Worm (Caenorhabditis elegans) whole organism, L4 larva: ENCODE results near the gene C10E2.1.

Experiments
- F37D6.2 ChIP-seq: sonication (generic microtip); optimal IDR thresholded peaks from 2 replicates; lab custom pipeline; 2016; ENCODE audit warnings: mild to moderate bottlenecking, missing genetic modification characterization, missing compliant biosample characterization
- R02D3.7 ChIP-seq: fragments of 150-350 bp; sonication (generic microtip); optimal IDR thresholded peaks from 3 replicates; lab custom pipeline; 2014; ENCODE audit warnings: missing biosample characterization, missing genetic modification characterization
- T20F7.1 ChIP-seq: fragments of 200-800 bp; sonication (Bioruptor generic); optimal IDR thresholded peaks from 2 replicates; lab custom pipeline; 2018; ENCODE audit warnings: mild to moderate bottlenecking, missing genetic modification characterization, missing compliant biosample characterization
- Y75B8A.6 ChIP-seq: fragments of 200-800 bp; sonication (Bioruptor generic); IDR thresholded peaks from 2 replicates; pipeline ENCODE4 v1.3.6; 2022; ENCODE audit warnings: missing genetic modification reagents, missing genetic modification characterization, missing compliant biosample characterization
- ZK337.2 ChIP-seq: fragments of 200-800 bp; sonication (Bioruptor generic); IDR thresholded peaks from 2 replicates; pipeline ENCODE4 v1.3.6; 2022; ENCODE audit warnings: missing genetic modification reagents, missing genetic modification characterization, missing compliant biosample characterization
- ZK546.5 ChIP-seq, 2 experiments: sonication (generic microtip); optimal IDR thresholded peaks; 2 replicates each; lab custom pipeline; 2017; ENCODE audit warnings: missing biosample characterization in 2 of 2, missing genetic modification characterization in 2 of 2
- attf-4 ChIP-seq: sonication (generic microtip); optimal IDR thresholded peaks from 3 replicates; lab custom pipeline; 2017; ENCODE audit warnings: missing biosample characterization, missing genetic modification characterization
- ceh-20 ChIP-seq: fragments of 200-800 bp; sonication (Bioruptor generic); IDR thresholded peaks from 2 replicates; pipeline ENCODE4 v1.3.6; 2022; ENCODE audit warnings: missing genetic modification reagents, missing genetic modification characterization, missing compliant biosample characterization
- ceh-28 ChIP-seq: fragments of 150-350 bp; optimal IDR thresholded peaks from 2 replicates; lab custom pipeline; 2014; ENCODE audit warnings: missing biosample characterization, missing genetic modification reagents, missing genetic modification characterization
- ceh-82 ChIP-seq: sonication (generic microtip); optimal IDR thresholded peaks from 2 replicates; lab custom pipeline; 2017; ENCODE audit warnings: missing biosample characterization, missing genetic modification characterization
- cey-2 ChIP-seq: sonication (generic microtip); optimal IDR thresholded peaks from 3 replicates; lab custom pipeline; 2017; ENCODE audit warnings: missing genetic modification characterization, mild to moderate bottlenecking, missing compliant biosample characterization, antibody characterized with exemption, borderline replicate concordance; ENCODE audit not compliant: insufficient read depth
- daf-16 ChIP-seq, 3 experiments: sonication (generic microtip); optimal IDR thresholded peaks; 2 replicates each; lab custom pipeline; 2016 to 2017; ENCODE audit warnings: missing genetic modification characterization in 3 of 3, missing genetic modification reagents in 3 of 3, mild to moderate bottlenecking in 2 of 3, missing compliant biosample characterization in 2 of 3, missing biosample characterization in 1 of 3, moderate library complexity in 1 of 3
- daf-8 ChIP-seq: fragments of 200-800 bp; sonication (Bioruptor generic); IDR thresholded peaks from 2 replicates; pipeline ENCODE4 v1.3.6; 2022; ENCODE audit warnings: missing genetic modification characterization, missing compliant biosample characterization
- dmd-6 ChIP-seq: fragments of 200-800 bp; sonication (Bioruptor generic); IDR thresholded peaks from 2 replicates; pipeline ENCODE4 v1.3.6; 2022; ENCODE audit warnings: missing genetic modification reagents, missing genetic modification characterization, missing compliant biosample characterization
- dmd-8 ChIP-seq: fragments of 200-800 bp; sonication (Bioruptor generic); IDR thresholded peaks from 2 replicates; pipeline ENCODE4 v1.3.6; 2022; ENCODE audit warnings: missing genetic modification characterization, missing compliant biosample characterization
- dve-1 ChIP-seq: sonication (generic microtip); optimal IDR thresholded peaks from 2 replicates; lab custom pipeline; 2017; ENCODE audit warnings: antibody characterized with exemption, mild to moderate bottlenecking, missing genetic modification characterization, missing compliant biosample characterization; ENCODE audit not compliant: insufficient read depth
- egl-27 ChIP-seq: sonication (generic microtip); optimal IDR thresholded peaks from 3 replicates; lab custom pipeline; 2017; ENCODE audit warnings: missing biosample characterization, missing genetic modification reagents, missing genetic modification characterization
- gei-8 ChIP-seq: fragments of 200-800 bp; sonication (Bioruptor generic); optimal IDR thresholded peaks from 2 replicates; lab custom pipeline; 2018; ENCODE audit warnings: mild to moderate bottlenecking, missing genetic modification characterization, missing compliant biosample characterization
- hlh-11 ChIP-seq: fragments of 200-800 bp; sonication (Bioruptor generic); optimal IDR thresholded peaks from 2 replicates; lab custom pipeline; 2018; ENCODE audit warnings: mild to moderate bottlenecking, missing genetic modification characterization, missing compliant biosample characterization
- hlh-30 ChIP-seq: sonication (generic microtip); optimal IDR thresholded peaks from 2 replicates; lab custom pipeline; 2017; ENCODE audit warnings: antibody characterized with exemption, mild to moderate bottlenecking, missing genetic modification characterization, missing compliant biosample characterization; ENCODE audit not compliant: insufficient read depth
- hmg-1.1 ChIP-seq: fragments of 200-800 bp; sonication (Bioruptor generic); IDR thresholded peaks from 2 replicates; pipeline ENCODE4 v1.3.6; 2022; ENCODE audit warnings: missing genetic modification reagents, missing genetic modification characterization, missing compliant biosample characterization
- lin-1 ChIP-seq: fragments of 200-800 bp; sonication (Bioruptor generic); IDR thresholded peaks from 2 replicates; pipeline ENCODE4 v1.3.6; 2022; ENCODE audit warnings: missing genetic modification reagents, missing genetic modification characterization, missing compliant biosample characterization
- lin-13 ChIP-seq: fragments of 150-350 bp; optimal IDR thresholded peaks from 2 replicates; lab custom pipeline; 2014; ENCODE audit warnings: missing biosample characterization, missing genetic modification reagents, missing genetic modification characterization
- lin-15B ChIP-seq: fragments of 150-350 bp; sonication (generic microtip); optimal IDR thresholded peaks from 3 replicates; lab custom pipeline; 2014; ENCODE audit warnings: missing biosample characterization, missing genetic modification characterization
- lin-29 ChIP-seq: fragments of 200-800 bp; sonication (Bioruptor generic); IDR thresholded peaks from 2 replicates; pipeline ENCODE4 v1.3.6; 2022; ENCODE audit warnings: missing genetic modification reagents, missing genetic modification characterization, missing compliant biosample characterization
- lin-38 ChIP-seq: fragments of 200-800 bp; sonication (Bioruptor generic); IDR thresholded peaks from 2 replicates; pipeline ENCODE4 v1.3.6; 2022; ENCODE audit warnings: missing genetic modification reagents, missing genetic modification characterization, missing compliant biosample characterization
- lin-39 ChIP-seq: fragments of 150-350 bp; optimal IDR thresholded peaks from 2 replicates; lab custom pipeline; 2014; ENCODE audit warnings: missing biosample characterization, missing genetic modification reagents, missing genetic modification characterization
- lir-3 ChIP-seq: sonication (generic microtip); optimal IDR thresholded peaks from 2 replicates; lab custom pipeline; 2016; ENCODE audit warnings: mild to moderate bottlenecking, missing genetic modification characterization, missing compliant biosample characterization
- madf-5 ChIP-seq, 2 experiments: fragments of 200-800 bp; sonication (Bioruptor generic); IDR thresholded peaks; 2 replicates each; pipeline ENCODE4 v1.3.6; 2022; ENCODE audit warnings: missing compliant biosample characterization in 2 of 2, missing genetic modification characterization in 2 of 2
- mdl-1 ChIP-seq, 2 experiments: fragments of 150-350 bp in 1 of 2; sonication (generic microtip) in 1 of 2; optimal IDR thresholded peaks; 2 replicates each; lab custom pipeline; 2014 to 2017; ENCODE audit warnings: missing biosample characterization in 2 of 2, missing genetic modification characterization in 2 of 2
- mes-2 ChIP-seq: sonication (generic microtip); optimal IDR thresholded peaks from 2 replicates; lab custom pipeline; 2016; ENCODE audit warnings: missing genotype, mild to moderate bottlenecking, missing genetic modification characterization, missing compliant biosample characterization; ENCODE audit not compliant: poor library complexity, severe bottlenecking
- mxl-3 ChIP-seq: fragments of 200-800 bp; sonication (Bioruptor generic); optimal IDR thresholded peaks from 2 replicates; lab custom pipeline; 2018; ENCODE audit warnings: mild to moderate bottlenecking, missing genetic modification characterization, missing compliant biosample characterization
- nhr-111 ChIP-seq: fragments of 200-800 bp; sonication (Bioruptor generic); optimal IDR thresholded peaks from 2 replicates; lab custom pipeline; 2018; ENCODE audit warnings: mild to moderate bottlenecking, missing genetic modification characterization, missing compliant biosample characterization
- nhr-42 ChIP-seq: fragments of 200-800 bp; sonication (Bioruptor generic); IDR thresholded peaks from 2 replicates; pipeline ENCODE4 v1.3.6; 2022; ENCODE audit warnings: missing genetic modification characterization, missing compliant biosample characterization
- nhr-48 ChIP-seq: sonication (generic microtip); optimal IDR thresholded peaks from 2 replicates; lab custom pipeline; 2016; ENCODE audit warnings: mild to moderate bottlenecking, missing genetic modification characterization, missing compliant biosample characterization
- nhr-76 ChIP-seq: fragments of 150-350 bp; optimal IDR thresholded peaks from 2 replicates; lab custom pipeline; 2014; ENCODE audit warnings: missing biosample characterization, missing genetic modification characterization
- rbr-2 ChIP-seq: sonication (generic microtip); optimal IDR thresholded peaks from 2 replicates; lab custom pipeline; 2016; ENCODE audit warnings: missing genotype, missing genetic modification characterization, missing compliant biosample characterization
- set-16 ChIP-seq: fragments of 200-800 bp; sonication (Bioruptor generic); IDR thresholded peaks from 2 replicates; pipeline ENCODE4 v1.3.6; 2022; ENCODE audit warnings: missing genetic modification reagents, missing genetic modification characterization, missing compliant biosample characterization
- skn-1 ChIP-seq: fragments of 150-350 bp; optimal IDR thresholded peaks from 2 replicates; lab custom pipeline; 2014; ENCODE audit warnings: missing biosample characterization, missing genetic modification characterization
- snpc-1.2 ChIP-seq: fragments of 200-800 bp; sonication (Bioruptor generic); IDR thresholded peaks from 2 replicates; pipeline ENCODE4 v1.3.6; 2022; ENCODE audit warnings: missing genetic modification reagents, missing genetic modification characterization, missing compliant biosample characterization
- snpc-4 ChIP-seq: fragments of 150-350 bp; optimal IDR thresholded peaks from 2 replicates; lab custom pipeline; 2014; ENCODE audit warnings: missing biosample characterization, missing genetic modification characterization
- spr-3 ChIP-seq: fragments of 200-800 bp; sonication (Bioruptor generic); optimal IDR thresholded peaks from 2 replicates; lab custom pipeline; 2018; ENCODE audit warnings: mild to moderate bottlenecking, missing genetic modification characterization, missing compliant biosample characterization
- tra-1 ChIP-seq: fragments of 200-800 bp; sonication (Bioruptor generic); IDR thresholded peaks from 2 replicates; pipeline ENCODE4 v1.3.6; 2022; ENCODE audit warnings: missing genetic modification reagents, missing genetic modification characterization, missing compliant biosample characterization
- unc-39 ChIP-seq: sonication (generic microtip); optimal IDR thresholded peaks from 2 replicates; lab custom pipeline; 2017; ENCODE audit warnings: missing biosample characterization, missing genetic modification characterization
- unc-62 ChIP-seq, 3 experiments: fragments of 150-350 bp in 1 of 3; sonication (generic microtip); optimal IDR thresholded peaks in 2 of 3; peaks in 1 of 3; 1 replicate in 1 of 3; 2 replicates in 2 of 3; lab custom pipeline; 2014 to 2017; ENCODE audit warnings: missing biosample characterization in 3 of 3, missing genetic modification characterization in 3 of 3, missing genetic modification reagents in 3 of 3, missing genotype in 1 of 3
- vab-7 ChIP-seq: fragments of 200-800 bp; sonication (Bioruptor generic); IDR thresholded peaks from 2 replicates; pipeline ENCODE4 v1.3.6; 2022; ENCODE audit warnings: missing genetic modification reagents, missing genetic modification characterization, missing compliant biosample characterization
- zfp-3 ChIP-seq: fragments of 200-800 bp; sonication (Bioruptor generic); conservative IDR thresholded peaks from 2 replicates; pipeline ENCODE4 v1.3.6; 2022; ENCODE audit warnings: missing genetic modification reagents, missing genetic modification characterization, missing compliant biosample characterization
- zip-11 ChIP-seq: fragments of 200-800 bp; sonication (Bioruptor generic); IDR thresholded peaks from 2 replicates; pipeline ENCODE4 v1.3.6; 2022; ENCODE audit warnings: missing genetic modification characterization, missing compliant biosample characterization
- ztf-11 ChIP-seq: fragments of 150-350 bp; optimal IDR thresholded peaks from 2 replicates; lab custom pipeline; 2014; ENCODE audit warnings: missing biosample characterization, missing genetic modification characterization

The C10E2.1 gene

ce11 chrX:16724954-16725353 lies 37.7 kb upstream of the C10E2.1 start (continued):
- TF ChIP-seq attf-4 (tag; lab: Kevin White, UChicago): no peak
- TF ChIP-seq unc-62 (GFP tag; optimal IDR thresholded peaks at IDR 0.05 in 1 of 2; lab: Kevin White, UChicago): peak in 1 of 2 experiments; percentile 98
- no peak for TF ChIP-seq unc-62 (tag; optimal IDR thresholded peaks at IDR 0.05; lab: Kevin White, UChicago)
- TF ChIP-seq egl-27 (tag; lab: Kevin White, UChicago): no peak
- TF ChIP-seq ceh-20: peak; percentile 61
- TF ChIP-seq lin-38 (GFP tag; lab: Robert Waterston, UW): no peak
- TF ChIP-seq mxl-3 (GFP tag; lab: Kevin White, UChicago): peak; percentile 70
- TF ChIP-seq T20F7.1: peak; percentile 58
- TF ChIP-seq hlh-11 (tag; lab: Kevin White, UChicago): peak; percentile 85
- TF ChIP-seq nhr-48 (tag; lab: Kevin White, UChicago): peak; percentile 79
- peak; percentile 49 for TF ChIP-seq nhr-76 (tag; lab: Kevin White, UChicago)
- TF ChIP-seq lin-1: peak; percentile 72
- no peak for TF ChIP-seq spr-3
- TF ChIP-seq gei-8: peak; percentile 52
- no peak for TF ChIP-seq snpc-1.2 (GFP tag; lab: Robert Waterston, UW)
- peak; percentile 53 for TF ChIP-seq tra-1
- no peak for TF ChIP-seq daf-16 (GFP tag; optimal IDR thresholded peaks at IDR 0.05; lab: Kevin White, UChicago)
- TF ChIP-seq daf-16 (tag; optimal IDR thresholded peaks at IDR 0.05; lab: Kevin White, UChicago): peak; percentile 71
- TF ChIP-seq unc-39: no peak
- peak; percentile 88 for TF ChIP-seq dve-1 (tag; lab: Kevin White, UChicago)
- TF ChIP-seq F37D6.2 (tag; lab: Kevin White, UChicago): no peak
- TF ChIP-seq hlh-30 (tag; lab: Kevin White, UChicago): peak; percentile 87
- TF ChIP-seq, all 104 proteins: peak for 19

ce11 chrX:16726879-16727278 lies 35.8 kb upstream of the C10E2.1 start:
- TF ChIP-seq nhr-111 (GFP tag; lab: Kevin White, UChicago): no peak
- TF ChIP-seq set-16 (GFP tag; lab: Robert Waterston, UW): peak; percentile 84
- TF ChIP-seq rbr-2 (tag; lab: Kevin White, UChicago): peak; percentile 94
- peak; percentile 98 for TF ChIP-seq hmg-1.1 (GFP tag; lab: Robert Waterston, UW)
- peak; percentile 79 for TF ChIP-seq mes-2 (tag; lab: Kevin White, UChicago)
- TF ChIP-seq ZK546.5 (tag; optimal IDR thresholded peaks at IDR 0.05; lab: Kevin White, UChicago): peak in 1 of 2 experiments; percentile 6
- no peak for TF ChIP-seq madf-5 (GFP tag; IDR thresholded peaks at IDR 0.05; lab: Robert Waterston, UW)
- peak; percentile 45; the same call in 1 of the 2 replicates for TF ChIP-seq nhr-42 (GFP tag; lab: Robert Waterston, UW)
- peak; percentile 98 for TF ChIP-seq dmd-6 (GFP tag; lab: Robert Waterston, UW)
- TF ChIP-seq lin-15B (tag; lab: Kevin White, UChicago): no peak
- TF ChIP-seq lin-13 (GFP tag; lab: Kevin White, UChicago): peak; percentile 63
- TF ChIP-seq zfp-3: 0 out of 2 replicates have a peak, but pooled peaks have one; percentile 26
- peak; percentile 87 for TF ChIP-seq gei-8
- TF ChIP-seq mdl-1 (tag; optimal IDR thresholded peaks at IDR 0.05; lab: Kevin White, UChicago): peak; percentile 95 to 96
- TF ChIP-seq ceh-82 (tag; lab: Kevin White, UChicago): no peak
- TF ChIP-seq snpc-4 (tag; lab: Kevin White, UChicago): no peak
- TF ChIP-seq Y75B8A.6 (GFP tag; lab: Robert Waterston, UW): no peak
- TF ChIP-seq lin-39 (tag; lab: Kevin White, UChicago): no peak
- peak; percentile 73; the same call in 1 of the 2 replicates for TF ChIP-seq vab-7 (GFP tag; lab: Robert Waterston, UW)
- peak; percentile 67 for TF ChIP-seq snpc-1.2 (GFP tag; lab: Robert Waterston, UW)
- no peak for TF ChIP-seq daf-8 (GFP tag; lab: Robert Waterston, UW)
- no peak for TF ChIP-seq R02D3.7 (tag; lab: Kevin White, UChicago)
- TF ChIP-seq spr-3: peak; percentile 29
- no peak for TF ChIP-seq skn-1 (tag; lab: Kevin White, UChicago)
- TF ChIP-seq lir-3: no peak
- peak; percentile 62 for TF ChIP-seq ceh-28 (tag; lab: Kevin White, UChicago)
- no peak for TF ChIP-seq lin-29 (GFP tag; lab: Robert Waterston, UW)
- TF ChIP-seq cey-2: peak; percentile 32
- TF ChIP-seq zip-11: no peak
- 0 out of 2 replicates have a peak, but pooled peaks have one; percentile 49 for TF ChIP-seq dmd-8
- TF ChIP-seq ztf-11 (tag; lab: Kevin White, UChicago): no peak
- TF ChIP-seq lin-38 (GFP tag; lab: Robert Waterston, UW): peak; percentile 59
- no peak for TF ChIP-seq ZK337.2
